Worm (Caenorhabditis elegans): ENCODE measurements around the gene srz-100.

srz-100 gene

ce11 chrV:16728431-16728830 is 3.3 kb upstream of the srz-100 start, which contains the start of gene fbxa-127:
TSS of gene fbxa-127 (plus strand) at chrV:16728731.
- no peak for TF ChIP-seq nhr-2 (tag; optimal IDR thresholded peaks at IDR 0.05)
- TF ChIP-seq mls-2 (tag; optimal IDR thresholded peaks at IDR 0.05) = no peak
- TF ChIP-seq sem-2 (GFP tag; optimal IDR thresholded peaks at IDR 0.05) = no peak
- no peak for TF ChIP-seq tbx-8 (GFP tag; optimal IDR thresholded peaks at IDR 0.05)
- no peak for TF ChIP-seq mab-5 (tag; optimal IDR thresholded peaks at IDR 0.05)
- no peak for TF ChIP-seq snpc-4 (tag; optimal IDR thresholded peaks at IDR 0.05)

ce11 chrV:16729961-16730360 is 1.7 kb upstream of the srz-100 start, which contains the start of gene srz-99:
TSS of gene srz-99 (plus strand) at chrV:16730261.
- no peak for TF ChIP-seq ceh-43 (GFP tag; optimal IDR thresholded peaks at IDR 0.05)
- TF ChIP-seq nhr-28 (tag; optimal IDR thresholded peaks at IDR 0.05) = no peak
- no peak for TF ChIP-seq mls-2 (tag; optimal IDR thresholded peaks at IDR 0.05)
- no peak for TF ChIP-seq mep-1 (tag; optimal IDR thresholded peaks at IDR 0.05)
- no peak for TF ChIP-seq nhr-76 (tag; optimal IDR thresholded peaks at IDR 0.05)
- no peak for TF ChIP-seq ham-2 (GFP tag; optimal IDR thresholded peaks at IDR 0.05)
- no peak for TF ChIP-seq ztf-11 (tag; optimal IDR thresholded peaks at IDR 0.05)
- TF ChIP-seq lsy-2 (tag; optimal IDR thresholded peaks at IDR 0.05) = no peak
- TF ChIP-seq elt-3 (tag; optimal IDR thresholded peaks at IDR 0.05) = no peak

ce11 chrV:16733681-16734080 is 2.0 kb downstream of the srz-100 start, which contains the start of gene T25E12.16:
TSS of gene T25E12.16 (minus strand) at chrV:16733781.
- no peak for TF ChIP-seq lin-13 (tag; optimal IDR thresholded peaks at IDR 0.05)
- no peak for TF ChIP-seq ham-2 (GFP tag; optimal IDR thresholded peaks at IDR 0.05)
- no peak for TF ChIP-seq lin-32 (GFP tag; optimal IDR thresholded peaks at IDR 0.05)
- no peak for TF ChIP-seq ceh-83 (GFP tag; optimal IDR thresholded peaks at IDR 0.05)
- no peak for TF ChIP-seq pha-4 (tag; optimal IDR thresholded peaks at IDR 0.05)
- no peak for TF ChIP-seq bed-3 (GFP tag; optimal IDR thresholded peaks at IDR 0.05)
- TF ChIP-seq ztf-11 (tag; optimal IDR thresholded peaks at IDR 0.05) = no peak
- TF ChIP-seq zip-8 (tag; optimal IDR thresholded peaks at IDR 0.05) = no peak
- TF ChIP-seq hlh-1 (tag; optimal IDR thresholded peaks at IDR 0.05) = no peak
- no peak for TF ChIP-seq blmp-1 (tag; optimal IDR thresholded peaks at IDR 0.05)
- TF ChIP-seq sem-2 (GFP tag; optimal IDR thresholded peaks at IDR 0.05) = no peak
- TF ChIP-seq tbx-8 (GFP tag; optimal IDR thresholded peaks at IDR 0.05) = no peak
- no peak for TF ChIP-seq ceh-39 (tag; optimal IDR thresholded peaks at IDR 0.05)

ce11 chrV:16735518-16735917 is 3.8 kb downstream of the srz-100 start, which contains the start of the genes clec-38 and clec-34:
TSS of gene clec-38 (minus strand) at chrV:16735618.
TSS of gene clec-34 (plus strand) at chrV:16735765.
- TF ChIP-seq elt-3 (tag; optimal IDR thresholded peaks at IDR 0.05) (no peak), sem-2 (GFP tag; optimal IDR thresholded peaks at IDR 0.05) (no peak), nhr-2 (tag; optimal IDR thresholded peaks at IDR 0.05) (no peak), unc-39 (tag; optimal IDR thresholded peaks at IDR 0.05) (no peak), drap-1 (GFP tag; optimal IDR thresholded peaks at IDR 0.05) (no peak), lin-13 (tag; optimal IDR thresholded peaks at IDR 0.05) (no peak), tbx-8 (GFP tag; optimal IDR thresholded peaks at IDR 0.05) (no peak), hlh-1 (tag; optimal IDR thresholded peaks at IDR 0.05) (no peak), cnd-1 (tag; optimal IDR thresholded peaks at IDR 0.05) (no peak), nhr-237 (tag; optimal IDR thresholded peaks at IDR 0.05) (no peak), lsy-2 (tag; optimal IDR thresholded peaks at IDR 0.05) (no peak), nhr-12 (tag; optimal IDR thresholded peaks at IDR 0.05) (no peak), bed-3 (GFP tag; optimal IDR thresholded peaks at IDR 0.05) (no peak), snpc-4 (tag; optimal IDR thresholded peaks at IDR 0.05) (no peak), nhr-28 (tag; optimal IDR thresholded peaks at IDR 0.05) (no peak)

- TF ChIP-seq cnd-1 (tag; optimal IDR thresholded peaks at IDR 0.05) (no peak), tbx-8 (GFP tag; optimal IDR thresholded peaks at IDR 0.05) (no peak), nhr-237 (tag; optimal IDR thresholded peaks at IDR 0.05) (no peak), nhr-12 (tag; optimal IDR thresholded peaks at IDR 0.05) (no peak), unc-120 (tag; optimal IDR thresholded peaks at IDR 0.05; ENCODE audit: poor library complexity, severe bottlenecking) (no peak), sem-2 (GFP tag; optimal IDR thresholded peaks at IDR 0.05) (no peak), nhr-2 (tag; optimal IDR thresholded peaks at IDR 0.05) (no peak), sptf-1 (tag; optimal IDR thresholded peaks at IDR 0.05) (no peak), zip-8 (tag; optimal IDR thresholded peaks at IDR 0.05) (no peak)
Observed at ce11 chrV:16739100-16739499, 7.4 kb downstream of the srz-100 start, which contains the start of the genes clec-29 and clec-39. TSS of gene clec-29 (minus strand) at chrV:16739200. TSS of gene clec-39 (plus strand) at chrV:16739268.

ce11 chrV:16742123-16742522 is 10.4 kb downstream of the srz-100 start, which contains the start of gene T25E12.6:
TSS of gene T25E12.6 (plus strand) at chrV:16742423.
- TF ChIP-seq ceh-39 (tag; optimal IDR thresholded peaks at IDR 0.05) = peak; percentile 25
- TF ChIP-seq nhr-28 (tag; optimal IDR thresholded peaks at IDR 0.05) = no peak
- no peak for TF ChIP-seq nhr-12 (tag; optimal IDR thresholded peaks at IDR 0.05)
- peak; percentile 41 for TF ChIP-seq zip-8 (tag; optimal IDR thresholded peaks at IDR 0.05)
- TF ChIP-seq cnd-1 (tag; optimal IDR thresholded peaks at IDR 0.05) = peak; percentile 46
- no peak for TF ChIP-seq ceh-43 (GFP tag; optimal IDR thresholded peaks at IDR 0.05)
